Worm (Caenorhabditis elegans): Measurements from ENCODE around the gene etc-1.

ce11 chrII:8664533-8664932, at the start of gene etc-1:
- TF ChIP-seq nhr-237 (tag; optimal IDR thresholded peaks at IDR 0.05): no peak
- TF ChIP-seq nhr-28 (tag; optimal IDR thresholded peaks at IDR 0.05): no peak
- no peak for TF ChIP-seq pha-4 (tag; optimal IDR thresholded peaks at IDR 0.05)
- TF ChIP-seq fkh-10 (GFP tag; optimal IDR thresholded peaks at IDR 0.05): no peak
- TF ChIP-seq daf-12 (tag; optimal IDR thresholded peaks at IDR 0.05): no peak
- TF ChIP-seq unc-62 (GFP tag; optimal IDR thresholded peaks at IDR 0.05): no peak
- TF ChIP-seq ZK546.5 (tag; optimal IDR thresholded peaks at IDR 0.05): no peak
- no peak for TF ChIP-seq skn-1 (tag; optimal IDR thresholded peaks at IDR 0.05)
- TF ChIP-seq nhr-12 (tag; optimal IDR thresholded peaks at IDR 0.05): no peak
- no peak for TF ChIP-seq lsy-12 (tag; optimal IDR thresholded peaks at IDR 0.05)
- TF ChIP-seq ceh-9 (tag; optimal IDR thresholded peaks at IDR 0.05): no peak
- no peak for TF ChIP-seq pqm-1 (tag; optimal IDR thresholded peaks at IDR 0.05)

All from whole organism, L3 larva.